Worm (Caenorhabditis elegans) whole organism, L3 larva: Measurements from ENCODE around the gene C15H9.9.

Experiments
- ama-1 ChIP-seq: fragments of 150-350 bp; optimal IDR thresholded peaks from 2 replicates; lab custom pipeline; 2018
- ceh-28 ChIP-seq: fragments of 150-350 bp; optimal IDR thresholded peaks from 2 replicates; lab custom pipeline; 2014; ENCODE audit warnings: missing biosample characterization, missing genetic modification reagents, missing genetic modification characterization
- ceh-9 ChIP-seq: sonication (generic microtip); optimal IDR thresholded peaks from 2 replicates; lab custom pipeline; 2018; ENCODE audit warnings: missing biosample characterization, missing genetic modification characterization
- elt-1 ChIP-seq: fragments of 150-350 bp; optimal IDR thresholded peaks from 2 replicates; lab custom pipeline; 2014; ENCODE audit warnings: missing biosample characterization, missing genetic modification characterization
- jun-1 ChIP-seq: fragments of 150-350 bp; optimal IDR thresholded peaks from 2 replicates; lab custom pipeline; 2014; ENCODE audit warnings: missing biosample characterization, missing genetic modification reagents, missing genetic modification characterization
- nfya-1 ChIP-seq: sonication (generic microtip); optimal IDR thresholded peaks from 2 replicates; lab custom pipeline; 2017; ENCODE audit warnings: missing genetic modification characterization, mild to moderate bottlenecking, missing compliant biosample characterization, antibody characterized with exemption, moderate library complexity; ENCODE audit not compliant: insufficient read depth
- nhr-11 ChIP-seq: fragments of 150-350 bp; optimal IDR thresholded peaks from 2 replicates; lab custom pipeline; 2014; ENCODE audit warnings: missing biosample characterization, missing genetic modification characterization
- nhr-237 ChIP-seq: fragments of 150-350 bp; optimal IDR thresholded peaks from 2 replicates; lab custom pipeline; 2014; ENCODE audit warnings: missing biosample characterization, missing genetic modification characterization
- nhr-28 ChIP-seq: fragments of 150-350 bp; optimal IDR thresholded peaks from 2 replicates; lab custom pipeline; 2014; ENCODE audit warnings: missing biosample characterization, missing genetic modification characterization
- nhr-76 ChIP-seq: fragments of 150-350 bp; sonication (generic microtip); optimal IDR thresholded peaks from 5 replicates; lab custom pipeline; 2014; ENCODE audit warnings: missing biosample characterization, missing genetic modification characterization
- sea-2 ChIP-seq: fragments of 150-350 bp; sonication (generic microtip); optimal IDR thresholded peaks from 4 replicates; lab custom pipeline; 2014; ENCODE audit warnings: missing biosample characterization, missing genetic modification reagents, missing genetic modification characterization
- unc-62 ChIP-seq: fragments of 150-350 bp; sonication (generic microtip); optimal IDR thresholded peaks from 4 replicates; lab custom pipeline; 2014; ENCODE audit warnings: missing biosample characterization, missing genetic modification reagents, missing genetic modification characterization

DNA sequence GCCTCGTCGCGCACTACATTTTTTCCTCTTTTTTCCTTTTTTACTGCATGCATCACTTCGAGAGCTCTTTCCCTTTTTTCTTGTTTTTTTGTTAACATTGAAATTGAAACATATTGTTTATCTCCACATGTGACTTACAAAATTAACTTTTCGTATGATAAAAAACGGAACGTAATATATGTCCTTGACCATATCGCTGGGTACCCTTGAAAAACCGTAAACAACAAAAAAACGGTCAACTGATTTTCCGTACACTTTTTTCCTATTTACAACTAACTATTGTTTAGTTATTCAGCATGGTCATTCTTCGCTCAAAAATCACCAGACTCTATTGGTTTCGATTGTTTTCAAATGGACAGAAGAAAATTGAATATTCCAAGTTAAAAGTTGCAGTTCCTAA is 6.0 kb downstream of the C15H9.9 start, which contains the start of gene nnt-1:
- TF ChIP-seq ceh-28 (tag; lab: Kevin White, UChicago) (no peak), nhr-28 (tag; lab: Kevin White, UChicago) (no peak), unc-62 (GFP tag; lab: Kevin White, UChicago) (no peak), nhr-237 (no peak), jun-1 (no peak), nhr-11 (no peak), ceh-9 (no peak), sea-2 (GFP tag; lab: Kevin White, UChicago) (no peak), nfya-1 (tag; lab: Kevin White, UChicago) (no peak), elt-1 (tag; lab: Kevin White, UChicago) (no peak), nhr-76 (tag; lab: Kevin White, UChicago) (no peak), ama-1 (lab: Kevin White, UChicago) (no peak)
